ENCODE assay signal across 1 fruit fly cellular context in genomic region chr3L:1746338-1747199, dm6.
TF ChIP-seq lines count a peak whose summit lies in the region.

TSS of gene CG13921 (plus strand) at chr3L:1746907.

TF ChIP-seq in whole organism, embryonic, 481 proteins besides CTCF, POLR2A, EP300 and RAD21 (continued from another document and continues in another):
- peak; percentile 92 for TF ChIP-seq CG9437 (GFP tag; optimal IDR thresholded peaks at IDR 0.05; lab: Kevin White, UChicago)
- peak; percentile 99 for TF ChIP-seq CG13624 (GFP tag; optimal IDR thresholded peaks at IDR 0.05; lab: Kevin White, UChicago)
- no peak for TF ChIP-seq Sin3A (optimal IDR thresholded peaks at IDR 0.05; lab: Kevin White, UChicago)
- TF ChIP-seq gsb-n (tag; optimal IDR thresholded peaks at IDR 0.05; lab: Kevin White, UChicago) = peak; percentile 99
- TF ChIP-seq ara (GFP tag; IDR thresholded peaks at IDR 0.05; lab: Robert Waterston, UW) = peak; percentile 100
- peak; percentile 96 for TF ChIP-seq CG7357 (GFP tag; IDR thresholded peaks at IDR 0.05; lab: Robert Waterston, UW)
- TF ChIP-seq Awh (GFP tag; IDR thresholded peaks at IDR 0.05; lab: Robert Waterston, UW) = peak; percentile 99
- TF ChIP-seq E2f1 (GFP tag; IDR thresholded peaks at IDR 0.05; lab: Robert Waterston, UW) = peak; percentile 99
- peak; percentile 100 for TF ChIP-seq CG5245 (GFP tag; optimal IDR thresholded peaks at IDR 0.05; lab: Kevin White, UChicago)
- peak; percentile 98 for TF ChIP-seq CG11247 (GFP tag; IDR thresholded peaks at IDR 0.05; lab: Robert Waterston, UW)
- peak; percentile 98 for TF ChIP-seq sima (GFP tag; optimal IDR thresholded peaks at IDR 0.05; lab: Kevin White, UChicago)
- peak; percentile 88 for TF ChIP-seq ash1 (GFP tag; optimal IDR thresholded peaks at IDR 0.05; lab: Kevin White, UChicago)
- TF ChIP-seq stc (GFP tag; IDR thresholded peaks at IDR 0.05; lab: Robert Waterston, UW) = peak; percentile 99
- TF ChIP-seq so (GFP tag; IDR thresholded peaks at IDR 0.05; lab: Robert Waterston, UW) = peak; percentile 99
- peak; percentile 98 for TF ChIP-seq CG16863 (GFP tag; optimal IDR thresholded peaks at IDR 0.05; lab: Kevin White, UChicago)
- TF ChIP-seq CG6854 (GFP tag; optimal IDR thresholded peaks at IDR 0.05; lab: Kevin White, UChicago) = peak; percentile 96
- peak; percentile 96 for TF ChIP-seq CG13296 (GFP tag; optimal IDR thresholded peaks at IDR 0.05; lab: Kevin White, UChicago)
- TF ChIP-seq fd96Cb (tag; optimal IDR thresholded peaks at IDR 0.05; lab: Kevin White, UChicago) = peak; percentile 100
- TF ChIP-seq Doc3 (GFP tag; IDR thresholded peaks at IDR 0.05; lab: Robert Waterston, UW; ENCODE audit: partially characterized antibody) = no peak
- TF ChIP-seq mld (GFP tag; IDR thresholded peaks at IDR 0.05; lab: Robert Waterston, UW; ENCODE audit: partially characterized antibody) = no peak
- peak; percentile 98 for TF ChIP-seq CG11085 (GFP tag; IDR thresholded peaks at IDR 0.05; lab: Robert Waterston, UW)
- no peak for TF ChIP-seq hth (optimal IDR thresholded peaks at IDR 0.05; lab: Kevin White, UChicago)
- TF ChIP-seq fd3F (GFP tag; optimal IDR thresholded peaks at IDR 0.05; lab: Kevin White, UChicago) = peak; percentile 96
- peak; percentile 99 for TF ChIP-seq btn (GFP tag; optimal IDR thresholded peaks at IDR 0.05; lab: Kevin White, UChicago)
- peak; percentile 69; the same call in 1 of the 4 replicates for TF ChIP-seq chinmo (GFP tag; IDR thresholded peaks at IDR 0.05; lab: Robert Waterston, UW; ENCODE audit: partially characterized antibody)
- peak; percentile 85 for TF ChIP-seq E2f2 (GFP tag; IDR thresholded peaks at IDR 0.05; lab: Robert Waterston, UW)
- peak; percentile 99 for TF ChIP-seq Gug (GFP tag; IDR thresholded peaks at IDR 0.05; lab: Robert Waterston, UW)
- no peak for TF ChIP-seq HLHmδ (GFP tag; optimal IDR thresholded peaks at IDR 0.05; lab: Kevin White, UChicago)
- TF ChIP-seq gro (GFP tag; optimal IDR thresholded peaks at IDR 0.05; lab: Kevin White, UChicago) = peak; percentile 99
- TF ChIP-seq dm (GFP tag; optimal IDR thresholded peaks at IDR 0.05; lab: Kevin White, UChicago) = peak; percentile 97
- peak; percentile 62; the same call in 1 of the 3 replicates for TF ChIP-seq Opbp (GFP tag; IDR thresholded peaks at IDR 0.05; lab: Robert Waterston, UW; ENCODE audit: partially characterized antibody)
- peak; percentile 97 for TF ChIP-seq rib (GFP tag; IDR thresholded peaks at IDR 0.05; lab: Robert Waterston, UW)
- peak; percentile 94 for TF ChIP-seq Side (GFP tag; optimal IDR thresholded peaks at IDR 0.05; lab: Kevin White, UChicago)
- TF ChIP-seq CG10147 (GFP tag; optimal IDR thresholded peaks at IDR 0.05; lab: Kevin White, UChicago) = peak; percentile 98
- peak; percentile 93 for TF ChIP-seq CG8281 (tag; optimal IDR thresholded peaks at IDR 0.05; lab: Kevin White, UChicago)
- TF ChIP-seq CG12744 (GFP tag; optimal IDR thresholded peaks at IDR 0.05; lab: Kevin White, UChicago) = peak; percentile 99
- TF ChIP-seq CkIIα-i1 (GFP tag; IDR thresholded peaks at IDR 0.05; lab: Robert Waterston, UW) = peak; percentile 93
- TF ChIP-seq HmgZ (tag; optimal IDR thresholded peaks at IDR 0.05; lab: Kevin White, UChicago) = peak; percentile 98
- peak in 1 of 2 experiments; percentile 94 for TF ChIP-seq tll (GFP tag; optimal IDR thresholded peaks at IDR 0.05; lab: Kevin White, UChicago)
- peak; percentile 99 for TF ChIP-seq Usf (GFP tag; optimal IDR thresholded peaks at IDR 0.05; lab: Kevin White, UChicago)
- peak in 1 of 2 experiments; percentile 100 for TF ChIP-seq eve (GFP tag; optimal IDR thresholded peaks at IDR 0.05; lab: Kevin White, UChicago)
- peak; percentile 99 for TF ChIP-seq CG4820 (GFP tag; optimal IDR thresholded peaks at IDR 0.05; lab: Kevin White, UChicago)
- peak; percentile 95 for TF ChIP-seq CG4328 (GFP tag; optimal IDR thresholded peaks at IDR 0.05; lab: Kevin White, UChicago)
- TF ChIP-seq Aef1 (GFP tag; IDR thresholded peaks at IDR 0.05; lab: Robert Waterston, UW) = peak; percentile 99
- TF ChIP-seq vvl (GFP tag; IDR thresholded peaks at IDR 0.05; lab: Robert Waterston, UW) = peak; percentile 100
- TF ChIP-seq CG9797 (GFP tag; optimal IDR thresholded peaks at IDR 0.05; lab: Kevin White, UChicago) = peak; percentile 73
- peak; percentile 98 for TF ChIP-seq danr (GFP tag; IDR thresholded peaks at IDR 0.05; lab: Robert Waterston, UW)
- peak; percentile 99 for TF ChIP-seq CG7271 (tag; optimal IDR thresholded peaks at IDR 0.05; lab: Kevin White, UChicago)
- peak; percentile 99 for TF ChIP-seq CG8388 (GFP tag; optimal IDR thresholded peaks at IDR 0.05; lab: Kevin White, UChicago)
- TF ChIP-seq CG12155 (GFP tag; optimal IDR thresholded peaks at IDR 0.05; lab: Kevin White, UChicago) = peak; percentile 98
- no peak for TF ChIP-seq pan (optimal IDR thresholded peaks at IDR 0.05; lab: Kevin White, UChicago)
- TF ChIP-seq pan (GFP tag; optimal IDR thresholded peaks at IDR 0.05 in 1 of 2, IDR thresholded peaks at IDR 0.05 in 1 of 2) = peak in 1 of 2 experiments; percentile 99
- TF ChIP-seq prd (optimal IDR thresholded peaks at IDR 0.05; lab: Kevin White, UChicago) = no peak
- TF ChIP-seq prd (GFP tag; IDR thresholded peaks at IDR 0.05; lab: Robert Waterston, UW) = peak; percentile 100
- peak; percentile 98 for TF ChIP-seq CG12236 (GFP tag; optimal IDR thresholded peaks at IDR 0.05; lab: Kevin White, UChicago)
- peak; percentile 94 for TF ChIP-seq CG6765 (GFP tag; optimal IDR thresholded peaks at IDR 0.05; lab: Kevin White, UChicago)
- peak; percentile 99 for TF ChIP-seq CG17361 (GFP tag; IDR thresholded peaks at IDR 0.05; lab: Robert Waterston, UW)
- TF ChIP-seq CG5180 (GFP tag; optimal IDR thresholded peaks at IDR 0.05; lab: Kevin White, UChicago) = peak; percentile 100
- no peak for TF ChIP-seq ato (GFP tag; IDR thresholded peaks at IDR 0.05; lab: Robert Waterston, UW; ENCODE audit: partially characterized antibody)
- peak; percentile 99 for TF ChIP-seq unpg (GFP tag; optimal IDR thresholded peaks at IDR 0.05; lab: Kevin White, UChicago)
- TF ChIP-seq CG7745 (tag; optimal IDR thresholded peaks at IDR 0.05; lab: Kevin White, UChicago) = peak; percentile 92
- peak; percentile 100 for TF ChIP-seq ci (GFP tag; IDR thresholded peaks at IDR 0.05; lab: Robert Waterston, UW)
- TF ChIP-seq Camta (GFP tag; optimal IDR thresholded peaks at IDR 0.05; lab: Kevin White, UChicago) = peak; percentile 99
- peak; percentile 98 for TF ChIP-seq CG14050 (GFP tag; IDR thresholded peaks at IDR 0.05; lab: Robert Waterston, UW)
- TF ChIP-seq YL-1 (GFP tag; optimal IDR thresholded peaks at IDR 0.05; lab: Kevin White, UChicago) = peak; percentile 96
- TF ChIP-seq CG7839 (tag; optimal IDR thresholded peaks at IDR 0.05; lab: Kevin White, UChicago) = peak; percentile 99
- peak; percentile 99 for TF ChIP-seq CG18764 (GFP tag; optimal IDR thresholded peaks at IDR 0.05; lab: Kevin White, UChicago)
- TF ChIP-seq ase (GFP tag; IDR thresholded peaks at IDR 0.05; lab: Robert Waterston, UW) = peak; percentile 98
- peak; percentile 100 for TF ChIP-seq zfh1 (GFP tag; IDR thresholded peaks at IDR 0.05; lab: Robert Waterston, UW)
- peak; percentile 98 for TF ChIP-seq sqz (GFP tag; optimal IDR thresholded peaks at IDR 0.05; lab: Kevin White, UChicago)
- peak; percentile 99 for TF ChIP-seq lilli (GFP tag; optimal IDR thresholded peaks at IDR 0.05; lab: Kevin White, UChicago)
- TF ChIP-seq Mad (GFP tag; optimal IDR thresholded peaks at IDR 0.05; lab: Kevin White, UChicago) = peak; percentile 99
- TF ChIP-seq psq (GFP tag; optimal IDR thresholded peaks at IDR 0.05; lab: Kevin White, UChicago) = peak; percentile 96
- peak; percentile 100 for TF ChIP-seq CG30403 (GFP tag; optimal IDR thresholded peaks at IDR 0.05; lab: Kevin White, UChicago)
- peak; percentile 99 for TF ChIP-seq Rx (GFP tag; IDR thresholded peaks at IDR 0.05; lab: Robert Waterston, UW)
- peak in 1 of 3 experiments; percentile 99 for TF ChIP-seq lola (GFP tag; optimal IDR thresholded peaks at IDR 0.05; lab: Kevin White, UChicago)
- peak; percentile 88 for TF ChIP-seq CG18011 (GFP tag; optimal IDR thresholded peaks at IDR 0.05; lab: Kevin White, UChicago)
- no peak for TF ChIP-seq Dll (GFP tag; IDR thresholded peaks at IDR 0.05; lab: Robert Waterston, UW; ENCODE audit: partially characterized antibody)
- TF ChIP-seq Rfx (GFP tag; IDR thresholded peaks at IDR 0.05; lab: Robert Waterston, UW) = peak; percentile 99
- no peak for TF ChIP-seq lov (optimal IDR thresholded peaks at IDR 0.05; lab: Kevin White, UChicago)
- peak; percentile 99 for TF ChIP-seq lov (GFP tag; IDR thresholded peaks at IDR 0.05; lab: Robert Waterston, UW)
- TF ChIP-seq fd64A (GFP tag; optimal IDR thresholded peaks at IDR 0.05; lab: Kevin White, UChicago) = peak; percentile 98
- peak; percentile 100 for TF ChIP-seq CG8290 (GFP tag; optimal IDR thresholded peaks at IDR 0.05; lab: Kevin White, UChicago)
- peak; percentile 95 to 99 for TF ChIP-seq CG8290 (tag; optimal IDR thresholded peaks at IDR 0.05; lab: Kevin White, UChicago)
- TF ChIP-seq CG10654 (GFP tag; optimal IDR thresholded peaks at IDR 0.05; lab: Kevin White, UChicago) = peak; percentile 99
- peak; percentile 99 for TF ChIP-seq dpn (GFP tag; optimal IDR thresholded peaks at IDR 0.05; lab: Kevin White, UChicago)
- peak; percentile 95 for TF ChIP-seq Doc2 (GFP tag; IDR thresholded peaks at IDR 0.05; lab: Robert Waterston, UW)
- peak; percentile 93 for TF ChIP-seq CG34376 (GFP tag; optimal IDR thresholded peaks at IDR 0.05; lab: Kevin White, UChicago)
- TF ChIP-seq tap (tag; optimal IDR thresholded peaks at IDR 0.05; lab: Kevin White, UChicago) = peak; percentile 98
- peak; percentile 98 for TF ChIP-seq MBD-R2 (GFP tag; IDR thresholded peaks at IDR 0.05; lab: Robert Waterston, UW)
- peak; percentile 99 for TF ChIP-seq slp2 (GFP tag; optimal IDR thresholded peaks at IDR 0.05; lab: Kevin White, UChicago)
- TF ChIP-seq stwl (tag; optimal IDR thresholded peaks at IDR 0.05; lab: Kevin White, UChicago) = peak; percentile 95
- TF ChIP-seq crc (GFP tag; optimal IDR thresholded peaks at IDR 0.05; lab: Kevin White, UChicago) = peak; percentile 99
- peak; percentile 100 for TF ChIP-seq fd102C (GFP tag; optimal IDR thresholded peaks at IDR 0.05; lab: Kevin White, UChicago)
- TF ChIP-seq pb (GFP tag; optimal IDR thresholded peaks at IDR 0.05; lab: Kevin White, UChicago) = peak; percentile 99
- TF ChIP-seq CG18262 (tag; optimal IDR thresholded peaks at IDR 0.05; lab: Kevin White, UChicago) = peak; percentile 100
- TF ChIP-seq Kr (GFP tag; optimal IDR thresholded peaks at IDR 0.05; lab: Kevin White, UChicago) = peak; percentile 95
- peak; percentile 91 for TF ChIP-seq ro (GFP tag; IDR thresholded peaks at IDR 0.05; lab: Robert Waterston, UW)
- peak; percentile 99 for TF ChIP-seq al (GFP tag; IDR thresholded peaks at IDR 0.05; lab: Robert Waterston, UW)
- TF ChIP-seq CG33557 (GFP tag; optimal IDR thresholded peaks at IDR 0.05; lab: Kevin White, UChicago) = peak; percentile 99
- TF ChIP-seq zf30C (GFP tag; optimal IDR thresholded peaks at IDR 0.05; lab: Kevin White, UChicago) = peak; percentile 100
- peak; percentile 99 for TF ChIP-seq CG7556 (GFP tag; optimal IDR thresholded peaks at IDR 0.05; lab: Kevin White, UChicago)
- peak; percentile 18 for TF ChIP-seq D (optimal IDR thresholded peaks at IDR 0.05; lab: Kevin White, UChicago)
- peak; percentile 100 for TF ChIP-seq D (GFP tag; optimal IDR thresholded peaks at IDR 0.05; lab: Kevin White, UChicago)
- TF ChIP-seq NC2α (GFP tag; optimal IDR thresholded peaks at IDR 0.05; lab: Kevin White, UChicago) = peak; percentile 98
- peak; percentile 99 for TF ChIP-seq CG17359 (tag; optimal IDR thresholded peaks at IDR 0.05; lab: Kevin White, UChicago)
- peak; percentile 100 for TF ChIP-seq CG9727 (GFP tag; optimal IDR thresholded peaks at IDR 0.05; lab: Kevin White, UChicago)
- TF ChIP-seq CoRest (tag; optimal IDR thresholded peaks at IDR 0.05; lab: Kevin White, UChicago) = peak; percentile 99
- TF ChIP-seq CG33213 (GFP tag; optimal IDR thresholded peaks at IDR 0.05; lab: Kevin White, UChicago) = peak; percentile 99
- peak; percentile 96 for TF ChIP-seq CG31224 (GFP tag; IDR thresholded peaks at IDR 0.05; lab: Robert Waterston, UW)
- TF ChIP-seq CG14710 (tag; optimal IDR thresholded peaks at IDR 0.05; lab: Kevin White, UChicago) = peak; percentile 99
- peak; percentile 87 for TF ChIP-seq CG17912 (GFP tag; optimal IDR thresholded peaks at IDR 0.05; lab: Kevin White, UChicago)
- TF ChIP-seq CG3407 (GFP tag; optimal IDR thresholded peaks at IDR 0.05; lab: Kevin White, UChicago) = peak; percentile 98
- peak; percentile 99 for TF ChIP-seq Hsf (GFP tag; optimal IDR thresholded peaks at IDR 0.05; lab: Kevin White, UChicago)
- TF ChIP-seq Jarid2 (GFP tag; optimal IDR thresholded peaks at IDR 0.05; lab: Kevin White, UChicago) = peak; percentile 93
- peak; percentile 87 for TF ChIP-seq Hey (tag; optimal IDR thresholded peaks at IDR 0.05; lab: Kevin White, UChicago)
- TF ChIP-seq CG2116 (GFP tag; optimal IDR thresholded peaks at IDR 0.05; lab: Kevin White, UChicago) = peak; percentile 86
- peak; percentile 98 for TF ChIP-seq croc (GFP tag; conservative IDR thresholded peaks at IDR 0.05; lab: Robert Waterston, UW)
- TF ChIP-seq CG15269 (tag; optimal IDR thresholded peaks at IDR 0.05; lab: Kevin White, UChicago) = peak; percentile 98
- peak; percentile 99 for TF ChIP-seq nom (GFP tag; optimal IDR thresholded peaks at IDR 0.05; lab: Kevin White, UChicago)
- TF ChIP-seq CG1647 (GFP tag; optimal IDR thresholded peaks at IDR 0.05; lab: Kevin White, UChicago) = peak; percentile 99
- peak; percentile 97 for TF ChIP-seq BtbVII (GFP tag; optimal IDR thresholded peaks at IDR 0.05; lab: Kevin White, UChicago)
- peak; percentile 21 for TF ChIP-seq Dp (GFP tag; optimal IDR thresholded peaks at IDR 0.05; lab: Kevin White, UChicago)
- TF ChIP-seq gce (GFP tag; IDR thresholded peaks at IDR 0.05; lab: Robert Waterston, UW) = peak; percentile 98
- TF ChIP-seq CG10274 (GFP tag; optimal IDR thresholded peaks at IDR 0.05; lab: Kevin White, UChicago) = peak; percentile 95
- peak; percentile 95 for TF ChIP-seq Fer2 (tag; optimal IDR thresholded peaks at IDR 0.05; lab: Kevin White, UChicago)
- TF ChIP-seq zen (tag; optimal IDR thresholded peaks at IDR 0.05; lab: Kevin White, UChicago) = peak; percentile 100
- peak; percentile 99 for TF ChIP-seq CG3847 (GFP tag; IDR thresholded peaks at IDR 0.05; lab: Robert Waterston, UW)
- peak; percentile 100 for TF ChIP-seq Med (GFP tag; lab: Kevin White, UChicago)
- peak; percentile 99 for TF ChIP-seq CG2875 (GFP tag; optimal IDR thresholded peaks at IDR 0.05; lab: Kevin White, UChicago)
- TF ChIP-seq HLH4C (GFP tag; IDR thresholded peaks at IDR 0.05; lab: Robert Waterston, UW; ENCODE audit: partially characterized antibody) = no peak
